Fruit fly (Drosophila melanogaster) whole organism, embryonic: ENCODE results near the gene Cat.

ENCODE experiments used
- Awh ChIP-seq: fragments of 200-800 bp; sonication (Bioruptor generic); IDR thresholded peaks from 2 replicates; pipeline ENCODE4, ENCODE4 v1.3.6; 2022; ENCODE audit warnings: missing biosample characterization, missing genetic modification characterization
- CG10267 ChIP-seq: fragments of 200-800 bp; sonication (Bioruptor generic); optimal IDR thresholded peaks from 2 replicates; lab custom pipeline; 2018; ENCODE audit warnings: missing biosample characterization, mild to moderate bottlenecking, missing genetic modification characterization, moderate library complexity
- CG10366 ChIP-seq: fragments of 200-800 bp; sonication (Bioruptor generic); IDR thresholded peaks from 2 replicates; pipeline ENCODE4 v1.3.6; 2022; ENCODE audit warnings: missing biosample characterization, missing genetic modification characterization
- CG10654 ChIP-seq: fragments of 200-800 bp; sonication (Bioruptor generic); optimal IDR thresholded peaks from 2 replicates; lab custom pipeline; 2016; ENCODE audit warnings: missing biosample characterization, missing genetic modification characterization
- CG11456 ChIP-seq: fragments of 200-800 bp; sonication (Bioruptor generic); IDR thresholded peaks from 3 replicates; pipeline ENCODE4 v1.3.6; 2022; ENCODE audit warnings: missing biosample characterization, missing genetic modification characterization
- CG13123 ChIP-seq: fragments of 200-800 bp; sonication (Bioruptor generic); optimal IDR thresholded peaks from 2 replicates; lab custom pipeline; 2016; ENCODE audit warnings: missing biosample characterization, missing genetic modification characterization
- CG13624 ChIP-seq: fragments of 200-800 bp; sonication (Bioruptor generic); optimal IDR thresholded peaks from 2 replicates; lab custom pipeline; 2016; ENCODE audit warnings: missing biosample characterization, missing genetic modification characterization
- CG14667 ChIP-seq: fragments of 200-800 bp; sonication (Bioruptor generic); IDR thresholded peaks from 2 replicates; pipeline ENCODE4 v1.3.6; 2022; ENCODE audit warnings: missing biosample characterization, missing genetic modification characterization
- CG16863 ChIP-seq: fragments of 200-800 bp; sonication (Bioruptor generic); optimal IDR thresholded peaks from 3 replicates; lab custom pipeline; 2016; ENCODE audit warnings: missing biosample characterization, missing genetic modification characterization
- CG17829 ChIP-seq: fragments of 200-800 bp; optimal IDR thresholded peaks from 2 replicates; lab custom pipeline; 2019; ENCODE audit warnings: missing biosample characterization, mild to moderate bottlenecking, missing genetic modification characterization, moderate library complexity
- CG18599 ChIP-seq: fragments of 200-800 bp; sonication (Bioruptor generic); optimal IDR thresholded peaks from 3 replicates; lab custom pipeline; 2017; ENCODE audit warnings: missing biosample characterization, missing genetic modification characterization, mild to moderate bottlenecking, moderate library complexity, missing genetic modification reagents
- CG18619 ChIP-seq: fragments of 200-800 bp; sonication (Bioruptor generic); optimal IDR thresholded peaks from 3 replicates; lab custom pipeline; 2017; ENCODE audit warnings: missing biosample characterization, mild to moderate bottlenecking, missing genetic modification characterization
- CG2199 ChIP-seq: fragments of 200-800 bp; sonication (Bioruptor generic); IDR thresholded peaks from 3 replicates; pipeline ENCODE4 v1.3.6; 2022; ENCODE audit warnings: missing biosample characterization, missing genetic modification characterization
- CG2875 ChIP-seq: fragments of 200-800 bp; sonication (Bioruptor generic); optimal IDR thresholded peaks from 2 replicates; lab custom pipeline; 2017; ENCODE audit warnings: missing biosample characterization, mild to moderate bottlenecking, missing genetic modification characterization, missing genetic modification reagents
- CG30020 ChIP-seq: fragments of 200-800 bp; optimal IDR thresholded peaks from 2 replicates; lab custom pipeline; 2019; ENCODE audit warnings: missing biosample characterization, mild to moderate bottlenecking, missing genetic modification characterization, moderate library complexity
- CG30431 ChIP-seq: fragments of 200-800 bp; sonication (Bioruptor generic); optimal IDR thresholded peaks from 2 replicates; lab custom pipeline; 2017; ENCODE audit warnings: missing biosample characterization, missing genetic modification characterization
- CG3281 ChIP-seq: fragments of 200-800 bp; sonication (Bioruptor generic); optimal IDR thresholded peaks from 3 replicates; lab custom pipeline; 2017; ENCODE audit warnings: missing biosample characterization, mild to moderate bottlenecking, missing genetic modification characterization
- CG4424 ChIP-seq: fragments of 200-800 bp; sonication (Bioruptor generic); optimal IDR thresholded peaks from 3 replicates; lab custom pipeline; 2016; ENCODE audit warnings: missing biosample characterization, missing genetic modification characterization
- CG4617 ChIP-seq: fragments of 200-800 bp; sonication (Bioruptor generic); optimal IDR thresholded peaks from 3 replicates; lab custom pipeline; 2016; ENCODE audit warnings: missing biosample characterization, missing genetic modification characterization, borderline replicate concordance
- CG4854 ChIP-seq: fragments of 200-800 bp; sonication (Bioruptor generic); optimal IDR thresholded peaks from 2 replicates; lab custom pipeline; 2016; ENCODE audit warnings: missing biosample characterization, missing genetic modification characterization, inconsistent platforms
- CG5180 ChIP-seq: fragments of 200-800 bp; sonication (Bioruptor generic); optimal IDR thresholded peaks from 3 replicates; lab custom pipeline; 2017; ENCODE audit warnings: missing biosample characterization, missing genetic modification characterization, mild to moderate bottlenecking, moderate library complexity, missing genetic modification reagents
- CG6654 ChIP-seq: fragments of 200-800 bp; sonication (Bioruptor generic); optimal IDR thresholded peaks from 2 replicates; lab custom pipeline; 2017; ENCODE audit warnings: missing biosample characterization, mild to moderate bottlenecking, missing genetic modification characterization
- CG6683 ChIP-seq: fragments of 200-800 bp; sonication (Bioruptor generic); optimal IDR thresholded peaks from 2 replicates; lab custom pipeline; 2017; ENCODE audit warnings: missing biosample characterization, mild to moderate bottlenecking, missing genetic modification characterization, missing genetic modification reagents
- CG7372 ChIP-seq: fragments of 200-800 bp; sonication (Bioruptor generic); IDR thresholded peaks from 2 replicates; pipeline ENCODE4 v1.3.6; 2022; ENCODE audit warnings: missing biosample characterization, missing genetic modification characterization
- CG9437 ChIP-seq: fragments of 200-800 bp; sonication (Bioruptor generic); optimal IDR thresholded peaks from 2 replicates; lab custom pipeline; 2018; ENCODE audit warnings: missing biosample characterization, mild to moderate bottlenecking, missing genetic modification characterization
- Hsf ChIP-seq: fragments of 200-800 bp; sonication (Bioruptor generic); optimal IDR thresholded peaks from 3 replicates; lab custom pipeline; 2016; ENCODE audit warnings: missing biosample characterization, missing genetic modification characterization
- Oaz ChIP-seq: fragments of 200-800 bp; sonication (Bioruptor generic); IDR thresholded peaks from 2 replicates; pipeline ENCODE4 v1.3.6; 2022; ENCODE audit warnings: missing biosample characterization, missing genetic modification characterization
- Optix ChIP-seq: fragments of 200-800 bp; sonication (Bioruptor generic); IDR thresholded peaks from 3 replicates; pipeline ENCODE4 v1.3.6; 2022; ENCODE audit warnings: missing biosample characterization, missing genetic modification characterization
- PHDP ChIP-seq: fragments of 200-800 bp; sonication (Bioruptor generic); optimal IDR thresholded peaks from 3 replicates; lab custom pipeline; 2018; ENCODE audit warnings: missing biosample characterization, mild to moderate bottlenecking, missing genetic modification characterization, moderate library complexity
- Poxn ChIP-seq: fragments of 200-800 bp; sonication (Bioruptor generic); IDR thresholded peaks from 2 replicates; pipeline ENCODE4 v1.3.6; 2022; ENCODE audit warnings: missing biosample characterization, missing genetic modification characterization
- Ssrp ChIP-seq: fragments of 200-800 bp; sonication (Bioruptor generic); optimal IDR thresholded peaks from 2 replicates; lab custom pipeline; 2018; ENCODE audit warnings: missing biosample characterization, mild to moderate bottlenecking, missing genetic modification characterization, moderate library complexity
- ash1 ChIP-seq: fragments of 200-800 bp; sonication (Bioruptor generic); optimal IDR thresholded peaks from 2 replicates; lab custom pipeline; 2018; ENCODE audit warnings: missing biosample characterization, mild to moderate bottlenecking, missing genetic modification characterization
- chinmo ChIP-seq: fragments of 200-800 bp; sonication (Bioruptor generic); IDR thresholded peaks from 4 replicates; pipeline ENCODE4 v1.3.6; 2022; ENCODE audit warnings: missing biosample characterization, missing genetic modification characterization; ENCODE audit not compliant: partially characterized antibody
- dmrt99B ChIP-seq: fragments of 200-800 bp; sonication (Bioruptor generic); optimal IDR thresholded peaks from 2 replicates; lab custom pipeline; 2018; ENCODE audit warnings: missing biosample characterization, mild to moderate bottlenecking, missing genetic modification characterization, moderate library complexity
- ftz-f1 ChIP-seq: fragments of 200-800 bp; sonication (Bioruptor generic); optimal IDR thresholded peaks from 2 replicates; lab custom pipeline; 2016; ENCODE audit warnings: missing biosample characterization, missing genetic modification characterization
- gem ChIP-seq: fragments of 200-800 bp; sonication (Bioruptor generic); optimal IDR thresholded peaks from 2 replicates; lab custom pipeline; 2019; ENCODE audit warnings: missing biosample characterization, mild to moderate bottlenecking, missing genetic modification characterization, moderate library complexity
- gsb-n ChIP-seq: fragments of 200-800 bp; sonication (Bioruptor generic); optimal IDR thresholded peaks from 3 replicates; lab custom pipeline; 2018; ENCODE audit warnings: missing biosample characterization, mild to moderate bottlenecking, missing genetic modification characterization
- kah ChIP-seq: fragments of 200-800 bp; sonication (Bioruptor generic); optimal IDR thresholded peaks from 2 replicates; lab custom pipeline; 2018; ENCODE audit warnings: missing biosample characterization, mild to moderate bottlenecking, missing genetic modification characterization
- lbe ChIP-seq: fragments of 200-800 bp; sonication (Bioruptor generic); optimal IDR thresholded peaks from 2 replicates; lab custom pipeline; 2016; ENCODE audit warnings: missing biosample characterization, mild to moderate bottlenecking, missing genetic modification characterization
- lmd ChIP-seq: fragments of 200-800 bp; sonication (Bioruptor generic); IDR thresholded peaks from 2 replicates; pipeline ENCODE4 v1.3.6; 2022; ENCODE audit warnings: missing biosample characterization, missing genetic modification characterization
- lov ChIP-seq, 2 experiments: fragments of 200-800 bp in 1 of 2; fragments of >200 bp in 1 of 2; sonication (Bioruptor generic) in 1 of 2; IDR thresholded peaks in 1 of 2; optimal IDR thresholded peaks in 1 of 2; 2 replicates in 1 of 2; 3 replicates in 1 of 2; pipeline versions ENCODE4 v1.3.6 to Lab custom; 2017 to 2022; ENCODE audit warnings: missing biosample characterization in 1 of 2, missing genetic modification characterization in 1 of 2
- nmo ChIP-seq: fragments of 200-800 bp; sonication (Bioruptor generic); optimal IDR thresholded peaks from 2 replicates; lab custom pipeline; 2018; ENCODE audit warnings: missing biosample characterization, mild to moderate bottlenecking, missing genetic modification characterization, moderate library complexity
- salm ChIP-seq: fragments of 200-800 bp; sonication (Bioruptor generic); optimal IDR thresholded peaks from 2 replicates; lab custom pipeline; 2018; ENCODE audit warnings: missing biosample characterization, mild to moderate bottlenecking, missing genetic modification characterization
- sug ChIP-seq: fragments of 200-800 bp; optimal IDR thresholded peaks from 2 replicates; lab custom pipeline; 2019; ENCODE audit warnings: missing biosample characterization, mild to moderate bottlenecking, missing genetic modification characterization, moderate library complexity
- toy ChIP-seq: fragments of 200-800 bp; sonication (Bioruptor generic); IDR thresholded peaks from 2 replicates; pipeline ENCODE4 v1.3.6; 2022; ENCODE audit warnings: missing biosample characterization, missing genetic modification characterization
- wdn ChIP-seq: fragments of 200-800 bp; sonication (Bioruptor generic); IDR thresholded peaks from 2 replicates; pipeline ENCODE4 v1.3.6; 2022; ENCODE audit warnings: missing biosample characterization, missing genetic modification characterization
- zfh1 ChIP-seq: fragments of 200-800 bp; sonication (Bioruptor generic); IDR thresholded peaks from 3 replicates; pipeline ENCODE4 v1.3.6; 2022; ENCODE audit warnings: missing biosample characterization, missing genetic modification characterization
- zfh2 ChIP-seq: fragments of 200-800 bp; sonication (Bioruptor generic); optimal IDR thresholded peaks from 2 replicates; lab custom pipeline; 2016; ENCODE audit warnings: missing biosample characterization, missing genetic modification characterization

Gene Cat

dm6 chr3L:18869035-18869826 lies 46.8 kb downstream of the Cat start, which contains the start of gene Grx1 (continued):
- peak; percentile 63 for TF ChIP-seq lbe
- 0 out of 3 replicates have a peak, but pooled peaks have one; percentile 8 for TF ChIP-seq CG11456
- TF ChIP-seq CG14667 (GFP tag; lab: Robert Waterston, UW): no peak
- TF ChIP-seq CG18619: peak; percentile 38
- peak; percentile 59; the same call in 1 of the 3 replicates for TF ChIP-seq zfh1 (GFP tag; lab: Robert Waterston, UW)
- TF ChIP-seq lov (optimal IDR thresholded peaks at IDR 0.05; lab: Kevin White, UChicago): no peak
- TF ChIP-seq lov (GFP tag; IDR thresholded peaks at IDR 0.05; lab: Robert Waterston, UW): no peak
- TF ChIP-seq Hsf (GFP tag; lab: Kevin White, UChicago): peak; percentile 63
- TF ChIP-seq kah (GFP tag; lab: Kevin White, UChicago): peak; percentile 5
- TF ChIP-seq CG17829 (tag; lab: Kevin White, UChicago): peak; percentile 76
- peak; percentile 52 for TF ChIP-seq CG18599 (GFP tag; lab: Kevin White, UChicago)
- no peak for TF ChIP-seq Poxn (GFP tag; lab: Robert Waterston, UW)
- TF ChIP-seq CG2199 (GFP tag; lab: Robert Waterston, UW): no peak
- TF ChIP-seq CG5180: peak; percentile 6
- TF ChIP-seq toy: no peak
- TF ChIP-seq nmo (GFP tag; lab: Kevin White, UChicago): peak; percentile 56
- TF ChIP-seq CG4854 (GFP tag; lab: Kevin White, UChicago): peak; percentile 8
- TF ChIP-seq CG3281 (GFP tag; lab: Kevin White, UChicago): peak; percentile 55
- TF ChIP-seq dmrt99B: peak; percentile 53
- peak; percentile 54 for TF ChIP-seq gsb-n (tag; lab: Kevin White, UChicago)
- no peak for TF ChIP-seq Oaz (GFP tag; lab: Robert Waterston, UW)
- peak; percentile 75 for TF ChIP-seq gem (tag; lab: Kevin White, UChicago)
- no peak; the same call in 1 of the 2 replicates for TF ChIP-seq CG10366 (GFP tag; lab: Robert Waterston, UW)
- peak; percentile 76 for TF ChIP-seq PHDP
- no peak for TF ChIP-seq ash1 (GFP tag; lab: Kevin White, UChicago)
- TF ChIP-seq CG10267: peak; percentile 62
- no peak for TF ChIP-seq CG6683 (GFP tag; lab: Kevin White, UChicago)
- TF ChIP-seq chinmo (GFP tag; lab: Robert Waterston, UW): no peak
- TF ChIP-seq CG30431: no peak
- TF ChIP-seq lmd (GFP tag; lab: Robert Waterston, UW): 0 out of 2 replicates have a peak, but pooled peaks have one; percentile 22
- peak; percentile 40 for TF ChIP-seq Ssrp (tag; lab: Kevin White, UChicago)
- peak; percentile 69 for TF ChIP-seq CG4424 (GFP tag; lab: Kevin White, UChicago)
- TF ChIP-seq Optix (GFP tag; lab: Robert Waterston, UW): no peak
- TF ChIP-seq salm (tag; lab: Kevin White, UChicago): no peak
- peak; percentile 37 for TF ChIP-seq CG9437 (GFP tag; lab: Kevin White, UChicago)
- TF ChIP-seq CG10654: no peak
- TF ChIP-seq CG30020 (tag; lab: Kevin White, UChicago): peak; percentile 61
- TF ChIP-seq Awh (GFP tag; lab: Robert Waterston, UW): peak; percentile 22; the same call in 1 of the 2 replicates
- TF ChIP-seq CG6654 (GFP tag; lab: Kevin White, UChicago): no peak
- TF ChIP-seq CG7372: no peak
- TF ChIP-seq CG16863 (GFP tag; lab: Kevin White, UChicago): peak; percentile 27
- peak; percentile 58 for TF ChIP-seq CG13624
- TF ChIP-seq zfh2 (GFP tag; lab: Kevin White, UChicago): peak; percentile 23
- no peak for TF ChIP-seq CG2875 (GFP tag; lab: Kevin White, UChicago)
- peak; percentile 55 for TF ChIP-seq sug
- peak; percentile 60 for TF ChIP-seq ftz-f1 (GFP tag; lab: Kevin White, UChicago)
- TF ChIP-seq CG13123: peak; percentile 21
- peak; percentile 54 for TF ChIP-seq CG4617 (GFP tag; lab: Kevin White, UChicago)
- TF ChIP-seq wdn: no peak
